Worm (Caenorhabditis elegans): Measurements from ENCODE around the gene pals-32.

ce11 chrV:2891927-2892326 is 4.5 kb upstream of the pals-32 start, which contains the start of gene F37B4.15:
- TF ChIP-seq flt-1 (GFP tag; IDR thresholded peaks at IDR 0.05) (no peak), ref-1 (GFP tag; conservative IDR thresholded peaks at IDR 0.05) (no peak), tab-1 (GFP tag; IDR thresholded peaks at IDR 0.05) (no peak), med-1 (GFP tag; optimal IDR thresholded peaks at IDR 0.05; ENCODE audit: insufficient read depth) (no peak), T22C8.4 (GFP tag; IDR thresholded peaks at IDR 0.05) (no peak), ztf-23 (GFP tag; IDR thresholded peaks at IDR 0.05) (no peak), cog-1 (tag; optimal IDR thresholded peaks at IDR 0.05) (no peak), ztf-29 (GFP tag; IDR thresholded peaks at IDR 0.05) (no peak), klf-2 (GFP tag; conservative IDR thresholded peaks at IDR 0.05) (no peak)

Measured in whole organism, midembryonic.